Worm (Caenorhabditis elegans): Measurements from ENCODE around the gene F08D12.4.

The F08D12.4 gene

ce11 chrII:2807674-2808206 lies 29.8 kb downstream of the F08D12.4 start, which contains the start of gene K12H6.12:
Gene K12H6.12 (plus strand): TSS chrII:2808156.
- TF ChIP-seq scrt-1 (GFP tag; IDR thresholded peaks at IDR 0.05) (no peak), hmbx-1 (tag; optimal IDR thresholded peaks at IDR 0.05) (no peak), aly-1 (tag; optimal IDR thresholded peaks at IDR 0.05) (no peak), pes-1 (GFP tag; IDR thresholded peaks at IDR 0.05) (no peak), tbx-37 (GFP tag; conservative IDR thresholded peaks at IDR 0.05) (no peak), ama-1 (optimal IDR thresholded peaks at IDR 0.05) (no peak), ceh-13 (GFP tag; optimal IDR thresholded peaks at IDR 0.05) (no peak), ets-7 (tag; optimal IDR thresholded peaks at IDR 0.05) (no peak), tra-4 (tag; optimal IDR thresholded peaks at IDR 0.05) (no peak), hmg-4 (GFP tag; optimal IDR thresholded peaks at IDR 0.05) (no peak), B0310.2 (tag; optimal IDR thresholded peaks at IDR 0.05) (no peak), sea-1 (GFP tag; conservative IDR thresholded peaks at IDR 0.05) (no peak)

- TF ChIP-seq tbx-11 (GFP tag; IDR thresholded peaks at IDR 0.05) (no peak), hmbx-1 (tag; optimal IDR thresholded peaks at IDR 0.05) (no peak), sea-1 (GFP tag; conservative IDR thresholded peaks at IDR 0.05) (no peak), hmg-4 (GFP tag; optimal IDR thresholded peaks at IDR 0.05) (no peak), F13C5.2 (tag; optimal IDR thresholded peaks at IDR 0.05) (no peak), ets-7 (tag; optimal IDR thresholded peaks at IDR 0.05) (no peak), scrt-1 (GFP tag; IDR thresholded peaks at IDR 0.05) (no peak), flt-1 (GFP tag; IDR thresholded peaks at IDR 0.05) (no peak), ceh-13 (GFP tag; optimal IDR thresholded peaks at IDR 0.05) (no peak), hnd-1 (tag; optimal IDR thresholded peaks at IDR 0.05) (no peak), ceh-36 (tag; optimal IDR thresholded peaks at IDR 0.05) (no peak), tbx-37 (GFP tag; conservative IDR thresholded peaks at IDR 0.05) (no peak), B0310.2 (tag; optimal IDR thresholded peaks at IDR 0.05) (no peak), tra-4 (tag; optimal IDR thresholded peaks at IDR 0.05) (no peak), pes-1 (GFP tag; IDR thresholded peaks at IDR 0.05) (no peak), ama-1 (optimal IDR thresholded peaks at IDR 0.05) (no peak), aly-1 (tag; optimal IDR thresholded peaks at IDR 0.05) (no peak)
These were observed 37.1 kb downstream of the F08D12.4 start for ce11 chrII:2815017-2815416.

- TF ChIP-seq F13C5.2 (tag; optimal IDR thresholded peaks at IDR 0.05), result no peak
- no peak for TF ChIP-seq ama-1 (optimal IDR thresholded peaks at IDR 0.05)
- no peak for TF ChIP-seq pes-1 (GFP tag; IDR thresholded peaks at IDR 0.05)
- no peak for TF ChIP-seq scrt-1 (GFP tag; IDR thresholded peaks at IDR 0.05)
- TF ChIP-seq ceh-36 (tag; optimal IDR thresholded peaks at IDR 0.05), result no peak
- no peak for TF ChIP-seq aly-1 (tag; optimal IDR thresholded peaks at IDR 0.05)
- no peak for TF ChIP-seq hmbx-1 (tag; optimal IDR thresholded peaks at IDR 0.05)
- TF ChIP-seq tbx-37 (GFP tag; conservative IDR thresholded peaks at IDR 0.05), result no peak
- TF ChIP-seq hnd-1 (tag; optimal IDR thresholded peaks at IDR 0.05), result no peak
- TF ChIP-seq ets-7 (tag; optimal IDR thresholded peaks at IDR 0.05), result no peak
- no peak for TF ChIP-seq sea-1 (GFP tag; conservative IDR thresholded peaks at IDR 0.05)
- TF ChIP-seq tbx-11 (GFP tag; IDR thresholded peaks at IDR 0.05), result no peak
- TF ChIP-seq tra-4 (tag; optimal IDR thresholded peaks at IDR 0.05), result no peak
- no peak for TF ChIP-seq ceh-13 (GFP tag; optimal IDR thresholded peaks at IDR 0.05)
- TF ChIP-seq hmg-4 (GFP tag; optimal IDR thresholded peaks at IDR 0.05), result no peak
These were observed 37.5 kb downstream of the F08D12.4 start, which contains the start of gene K12H6.2 for ce11 chrII:2815444-2815843. Gene K12H6.2 (minus strand): TSS chrII:2815544.

- TF ChIP-seq scrt-1 (GFP tag; IDR thresholded peaks at IDR 0.05) (no peak), ama-1 (optimal IDR thresholded peaks at IDR 0.05) (no peak), hmg-4 (GFP tag; optimal IDR thresholded peaks at IDR 0.05) (no peak), tbx-11 (GFP tag; IDR thresholded peaks at IDR 0.05) (no peak), tbx-37 (GFP tag; conservative IDR thresholded peaks at IDR 0.05) (no peak), hmbx-1 (tag; optimal IDR thresholded peaks at IDR 0.05) (no peak)
These were observed 38.7 kb downstream of the F08D12.4 start, which contains the start of gene set-13 for ce11 chrII:2816676-2817075. Gene set-13 (plus strand): TSS chrII:2816976.

ce11 chrII:2822435-2822920 lies 44.5 kb downstream of the F08D12.4 start, which contains the start of the genes fut-4 and K12H6.10:
Gene fut-4 (minus strand): TSS chrII:2822535.
Gene K12H6.10 (plus strand): TSS chrII:2822870.
- TF ChIP-seq ama-1 (optimal IDR thresholded peaks at IDR 0.05), result no peak
- TF ChIP-seq B0310.2 (tag; optimal IDR thresholded peaks at IDR 0.05), result no peak
- TF ChIP-seq F13C5.2 (tag; optimal IDR thresholded peaks at IDR 0.05), result no peak
- no peak for TF ChIP-seq ceh-36 (tag; optimal IDR thresholded peaks at IDR 0.05)
- TF ChIP-seq tra-4 (tag; optimal IDR thresholded peaks at IDR 0.05), result no peak
- no peak for TF ChIP-seq ets-7 (tag; optimal IDR thresholded peaks at IDR 0.05)

ce11 chrII:2824169-2824568 lies 46.2 kb downstream of the F08D12.4 start, which contains the start of the genes K12H6.4 and K12H6.9:
Gene K12H6.4 (minus strand): TSS chrII:2824269.
Gene K12H6.9 (plus strand): TSS chrII:2824404.
- TF ChIP-seq tbx-11 (GFP tag; IDR thresholded peaks at IDR 0.05) (no peak), sea-1 (GFP tag; conservative IDR thresholded peaks at IDR 0.05) (no peak), flt-1 (GFP tag; IDR thresholded peaks at IDR 0.05) (no peak), ceh-13 (GFP tag; optimal IDR thresholded peaks at IDR 0.05) (no peak), ets-7 (tag; optimal IDR thresholded peaks at IDR 0.05) (no peak), hnd-1 (tag; optimal IDR thresholded peaks at IDR 0.05) (no peak), hmbx-1 (tag; optimal IDR thresholded peaks at IDR 0.05) (no peak), ceh-36 (tag; optimal IDR thresholded peaks at IDR 0.05) (no peak)

- TF ChIP-seq ets-7 (tag; optimal IDR thresholded peaks at IDR 0.05) (no peak), ama-1 (optimal IDR thresholded peaks at IDR 0.05) (no peak), hmg-4 (GFP tag; optimal IDR thresholded peaks at IDR 0.05) (no peak), ceh-36 (tag; optimal IDR thresholded peaks at IDR 0.05) (no peak), flt-1 (GFP tag; IDR thresholded peaks at IDR 0.05) (no peak), B0310.2 (tag; optimal IDR thresholded peaks at IDR 0.05) (no peak), F13C5.2 (tag; optimal IDR thresholded peaks at IDR 0.05) (no peak), pes-1 (GFP tag; IDR thresholded peaks at IDR 0.05) (no peak), sea-1 (GFP tag; conservative IDR thresholded peaks at IDR 0.05) (no peak)
These were observed 48.1 kb downstream of the F08D12.4 start, which contains the start of gene K12H6.5 for ce11 chrII:2826073-2826472. Gene K12H6.5 (minus strand): TSS chrII:2826173.

Measured in whole organism, early embryonic.